Fruit fly (Drosophila melanogaster): ENCODE data around the gene mRpL47.

mRpL47 gene

DNA sequence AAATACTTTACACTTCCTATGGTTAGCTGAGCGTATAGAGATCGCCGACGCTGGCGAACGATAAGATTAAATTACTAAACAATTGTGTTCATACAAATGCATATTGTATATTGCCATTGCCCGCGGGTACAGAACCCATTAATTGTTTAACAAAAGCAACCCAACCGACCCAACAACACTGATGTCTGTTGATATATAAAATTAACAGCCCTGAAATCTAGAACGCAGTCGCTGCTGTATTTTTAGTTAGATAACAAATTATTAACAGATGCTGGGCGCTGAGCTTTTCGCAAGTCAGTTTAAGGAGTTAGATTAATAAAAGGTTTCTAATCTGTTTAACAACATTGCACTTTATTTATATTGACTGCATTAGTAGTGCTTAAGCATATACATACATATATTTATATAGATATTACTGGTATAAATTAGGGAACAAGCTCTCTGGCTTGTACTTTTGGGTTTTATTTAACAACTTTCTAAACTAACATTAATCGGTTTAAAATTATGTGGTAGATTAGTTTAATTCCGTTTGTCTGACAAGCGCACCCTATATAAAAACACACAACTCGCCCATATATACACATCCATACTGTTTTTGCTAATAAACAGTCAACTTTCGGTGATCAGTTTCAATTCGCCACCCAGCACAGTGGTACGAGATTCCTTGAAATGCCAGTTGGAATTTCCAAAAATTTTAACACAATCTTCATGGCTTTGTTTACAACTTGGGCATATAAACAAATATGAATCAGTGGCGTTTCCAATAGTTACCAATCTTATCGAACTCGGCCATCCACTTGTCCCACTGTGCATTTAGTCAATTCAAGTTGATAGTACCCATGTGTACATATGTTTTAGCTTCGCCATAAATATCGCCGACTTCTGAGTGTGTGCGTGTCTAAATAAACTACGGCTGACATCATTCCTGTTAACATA is 12.5 kb upstream of the mRpL47 start (continued):
- TF ChIP-seq HLHmδ (GFP tag; optimal IDR thresholded peaks at IDR 0.05) (no peak), Med (GFP tag) (peak; percentile 100), CG6813 (GFP tag; optimal IDR thresholded peaks at IDR 0.05) (peak; percentile 89), Sox100B (GFP tag; optimal IDR thresholded peaks at IDR 0.05) (peak; percentile 69), Taf1 (GFP tag; IDR thresholded peaks at IDR 0.05) (peak; percentile 89), croc (GFP tag; conservative IDR thresholded peaks at IDR 0.05) (no peak; the same call in 2 of the 3 replicates), CG17829 (tag; optimal IDR thresholded peaks at IDR 0.05) (peak; percentile 74), en (GFP tag; optimal IDR thresholded peaks at IDR 0.05) (peak; percentile 70), HmgZ (tag; optimal IDR thresholded peaks at IDR 0.05) (peak; percentile 90), gsb-n (tag; optimal IDR thresholded peaks at IDR 0.05) (peak; percentile 31), tin (GFP tag; optimal IDR thresholded peaks at IDR 0.05) (peak; percentile 89), fd102C (GFP tag; optimal IDR thresholded peaks at IDR 0.05) (no peak), nom (GFP tag; optimal IDR thresholded peaks at IDR 0.05) (no peak), Nf-YA (GFP tag; IDR thresholded peaks at IDR 0.05) (peak; percentile 79), gsb (GFP tag; IDR thresholded peaks at IDR 0.05) (peak; percentile 90), Myb (GFP tag; optimal IDR thresholded peaks at IDR 0.05) (peak; percentile 77), CG8765 (GFP tag; IDR thresholded peaks at IDR 0.05) (peak; percentile 64; the same call in 1 of the 2 replicates), jumu (GFP tag; optimal IDR thresholded peaks at IDR 0.05) (peak; percentile 90), CG9797 (GFP tag; optimal IDR thresholded peaks at IDR 0.05) (no peak), CG1024 (GFP tag; IDR thresholded peaks at IDR 0.05) (peak; percentile 59), dm (GFP tag; optimal IDR thresholded peaks at IDR 0.05) (peak; percentile 54), CG12769 (tag; optimal IDR thresholded peaks at IDR 0.05) (peak; percentile 94), bsh (GFP tag; optimal IDR thresholded peaks at IDR 0.05) (peak; percentile 41 to 73), CG12219 (GFP tag; optimal IDR thresholded peaks at IDR 0.05) (peak; percentile 80), emc (GFP tag; optimal IDR thresholded peaks at IDR 0.05) (peak; percentile 88), Ssrp (tag; optimal IDR thresholded peaks at IDR 0.05) (peak; percentile 42), CG18262 (tag; optimal IDR thresholded peaks at IDR 0.05) (peak; percentile 78), crc (GFP tag; optimal IDR thresholded peaks at IDR 0.05) (peak; percentile 92), Trl (optimal IDR thresholded peaks at IDR 0.05) (no peak), Trl (GFP tag; optimal IDR thresholded peaks at IDR 0.05) (peak; percentile 96), E2f2 (GFP tag; IDR thresholded peaks at IDR 0.05) (peak; percentile 63), CG17385 (GFP tag; optimal IDR thresholded peaks at IDR 0.05) (peak; percentile 77), ro (GFP tag; IDR thresholded peaks at IDR 0.05) (peak; percentile 58), CG2202 (tag; optimal IDR thresholded peaks at IDR 0.05) (peak; percentile 16), peb (GFP tag; IDR thresholded peaks at IDR 0.05) (peak; percentile 65; the same call in 1 of the 2 replicates), zf30C (GFP tag; optimal IDR thresholded peaks at IDR 0.05) (no peak), CG6175 (GFP tag; IDR thresholded peaks at IDR 0.05) (peak; percentile 90), CG1647 (GFP tag; optimal IDR thresholded peaks at IDR 0.05) (peak; percentile 94), CG10565 (GFP tag; optimal IDR thresholded peaks at IDR 0.05) (peak; percentile 58), yki (optimal IDR thresholded peaks at IDR 0.05) (no peak), sob (GFP tag; IDR thresholded peaks at IDR 0.05) (peak; percentile 95), CG3065 (GFP tag; optimal IDR thresholded peaks at IDR 0.05) (peak; percentile 45), Adf1 (GFP tag; IDR thresholded peaks at IDR 0.05) (peak; percentile 69), ems (GFP tag; optimal IDR thresholded peaks at IDR 0.05) (peak; percentile 93), btn (GFP tag; optimal IDR thresholded peaks at IDR 0.05) (peak; percentile 73), Dip3 (GFP tag; optimal IDR thresholded peaks at IDR 0.05) (peak; percentile 86), CG14860 (GFP tag; IDR thresholded peaks at IDR 0.05; ENCODE audit: partially characterized antibody) (no peak), Camta (GFP tag; optimal IDR thresholded peaks at IDR 0.05) (peak; percentile 77), CG12104 (GFP tag; optimal IDR thresholded peaks at IDR 0.05) (peak; percentile 76)
